Worm (Caenorhabditis elegans) whole organism, L3 larva: ENCODE measurements around the gene mog-5.

Experiments used
- ceh-9 ChIP-seq: sonication (generic microtip); optimal IDR thresholded peaks from 2 replicates; lab custom pipeline; 2018; ENCODE audit warnings: missing biosample characterization, missing genetic modification characterization
- lin-39 ChIP-seq: fragments of 150-350 bp; optimal IDR thresholded peaks from 2 replicates; lab custom pipeline; 2018; ENCODE audit warnings: missing biosample characterization, missing genetic modification reagents, missing genetic modification characterization
- mdl-1 ChIP-seq: fragments of 150-350 bp; optimal IDR thresholded peaks from 2 replicates; lab custom pipeline; 2014; ENCODE audit warnings: missing biosample characterization, missing genetic modification characterization
- nhr-11 ChIP-seq: fragments of 150-350 bp; optimal IDR thresholded peaks from 2 replicates; lab custom pipeline; 2014; ENCODE audit warnings: missing biosample characterization, missing genetic modification characterization
- sea-2 ChIP-seq: fragments of 150-350 bp; sonication (generic microtip); optimal IDR thresholded peaks from 4 replicates; lab custom pipeline; 2014; ENCODE audit warnings: missing biosample characterization, missing genetic modification reagents, missing genetic modification characterization
- skn-1 ChIP-seq: fragments of 150-350 bp; optimal IDR thresholded peaks from 2 replicates; lab custom pipeline; 2014; ENCODE audit warnings: missing biosample characterization, missing genetic modification characterization

ce11 chrII:5426470-5426869 is 27.1 kb downstream of the mog-5 start:
- no peak for TF ChIP-seq ceh-9
- TF ChIP-seq skn-1, result no peak
- no peak for TF ChIP-seq lin-39
- TF ChIP-seq nhr-11, result no peak
- no peak for TF ChIP-seq mdl-1 (tag; lab: Kevin White, UChicago)
- no peak for TF ChIP-seq sea-2 (GFP tag; lab: Kevin White, UChicago)
